Worm (Caenorhabditis elegans) whole organism, L2 larva: ENCODE measurements around the gene mrpl-46.

Experiments used
- blmp-1 ChIP-seq: sonication (generic microtip); optimal IDR thresholded peaks from 2 replicates; lab custom pipeline; 2017; ENCODE audit warnings: missing genetic modification characterization, mild to moderate bottlenecking, missing compliant biosample characterization, antibody characterized with exemption, moderate library complexity; ENCODE audit not compliant: insufficient read depth
- nhr-237 ChIP-seq: fragments of 150-350 bp; optimal IDR thresholded peaks from 2 replicates; lab custom pipeline; 2014; ENCODE audit warnings: missing biosample characterization, missing genetic modification characterization
- unc-39 ChIP-seq: fragments of 150-350 bp; optimal IDR thresholded peaks from 2 replicates; lab custom pipeline; 2014; ENCODE audit warnings: missing biosample characterization, missing genetic modification characterization

- no peak for TF ChIP-seq blmp-1 (tag; lab: Kevin White, UChicago)
- no peak for TF ChIP-seq nhr-237
- TF ChIP-seq unc-39 (tag; lab: Kevin White, UChicago) = no peak
Observed at ce11 chrIV:800518-800917, at the start of gene mrpl-46.
